Fruit fly (Drosophila melanogaster): ENCODE data around the gene Zcchc7.

Zcchc7 gene

DNA sequence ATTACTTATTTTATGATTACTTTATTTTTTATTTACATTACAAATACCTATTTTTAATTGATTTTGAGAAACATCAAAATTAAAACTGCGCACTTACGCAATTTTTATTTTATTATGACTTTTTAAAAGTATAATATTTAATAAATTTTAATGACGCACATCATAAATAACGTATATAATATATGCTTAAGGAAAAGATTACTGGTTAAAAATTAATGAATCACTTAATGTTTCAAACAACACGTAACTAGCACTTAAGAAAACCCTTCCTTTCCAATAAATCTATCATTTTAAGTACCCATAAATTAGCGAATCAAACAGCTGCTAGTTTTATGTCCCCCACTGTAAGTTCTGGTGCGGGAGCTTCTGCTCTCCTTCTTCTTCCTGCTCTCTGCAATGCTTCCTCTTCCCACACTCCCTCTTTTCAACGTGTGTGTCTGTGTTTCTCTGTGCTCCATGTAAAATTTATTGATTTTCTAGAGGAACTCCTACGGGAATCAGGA lies 38.3 kb upstream of the Zcchc7 start (continued):
- peak; percentile 76 for TF ChIP-seq CG7839 (tag; optimal IDR thresholded peaks at IDR 0.05)
- TF ChIP-seq inv (GFP tag; IDR thresholded peaks at IDR 0.05; ENCODE audit: partially characterized antibody) = no peak
- TF ChIP-seq CG11696 (GFP tag; IDR thresholded peaks at IDR 0.05) = peak; percentile 84
- TF ChIP-seq kni (GFP tag; optimal IDR thresholded peaks at IDR 0.05) = no peak
- TF ChIP-seq CG8359 (GFP tag; optimal IDR thresholded peaks at IDR 0.05; ENCODE audit: borderline replicate concordance) = peak; percentile 2
- TF ChIP-seq CG13296 (GFP tag; optimal IDR thresholded peaks at IDR 0.05) = peak; percentile 76
- peak; percentile 22; the same call in 1 of the 4 replicates for TF ChIP-seq Gug (GFP tag; IDR thresholded peaks at IDR 0.05)
- TF ChIP-seq CG18764 (GFP tag; optimal IDR thresholded peaks at IDR 0.05) = peak; percentile 43
- TF ChIP-seq CG2116 (GFP tag; optimal IDR thresholded peaks at IDR 0.05) = peak; percentile 27
- TF ChIP-seq eve (GFP tag; optimal IDR thresholded peaks at IDR 0.05) = peak in 1 of 2 experiments; percentile 79
- TF ChIP-seq CG18262 (tag; optimal IDR thresholded peaks at IDR 0.05) = peak; percentile 89
- TF ChIP-seq D19A (tag; optimal IDR thresholded peaks at IDR 0.05) = peak; percentile 52
- peak; percentile 78 for TF ChIP-seq CG17829 (tag; optimal IDR thresholded peaks at IDR 0.05)
- peak; percentile 88 for TF ChIP-seq Sox100B (GFP tag; optimal IDR thresholded peaks at IDR 0.05)
- TF ChIP-seq sisA (GFP tag; IDR thresholded peaks at IDR 0.05) = peak; percentile 28; the same call in 1 of the 2 replicates
- TF ChIP-seq Xbp1 (GFP tag; optimal IDR thresholded peaks at IDR 0.05) = peak; percentile 64
- TF ChIP-seq CG17568 (GFP tag; optimal IDR thresholded peaks at IDR 0.05) = peak; percentile 5
- TF ChIP-seq nerfin-1 (tag; optimal IDR thresholded peaks at IDR 0.05) = peak; percentile 36
- TF ChIP-seq az2 (GFP tag; optimal IDR thresholded peaks at IDR 0.05) = peak; percentile 61
- TF ChIP-seq sens (GFP tag) = peak; percentile 56
- TF ChIP-seq HHEX (GFP tag; optimal IDR thresholded peaks at IDR 0.05) = peak; percentile 67
- peak; percentile 37; the same call in 1 of the 3 replicates for TF ChIP-seq croc (GFP tag; conservative IDR thresholded peaks at IDR 0.05)
- TF ChIP-seq NC2β (GFP tag; optimal IDR thresholded peaks at IDR 0.05) = no peak
- peak; percentile 43 for TF ChIP-seq Nf-YB (GFP tag; optimal IDR thresholded peaks at IDR 0.05)
- TF ChIP-seq CG15479 (GFP tag; optimal IDR thresholded peaks at IDR 0.05) = no peak
- peak; percentile 54; the same call in 2 of the 3 replicates for TF ChIP-seq ci (GFP tag; IDR thresholded peaks at IDR 0.05)
- peak; percentile 81 for TF ChIP-seq CG18619 (GFP tag; optimal IDR thresholded peaks at IDR 0.05)
- peak; percentile 43 for TF ChIP-seq ap (GFP tag; IDR thresholded peaks at IDR 0.05)
- TF ChIP-seq Chrac-16 (GFP tag; optimal IDR thresholded peaks at IDR 0.05) = peak; percentile 36
- TF ChIP-seq CG10979 (tag; optimal IDR thresholded peaks at IDR 0.05) = peak; percentile 84
- TF ChIP-seq Atf6 (GFP tag; IDR thresholded peaks at IDR 0.05) = 0 out of 2 replicates have a peak, but pooled peaks have one; percentile 10
- TF ChIP-seq sna (GFP tag; IDR thresholded peaks at IDR 0.05; ENCODE audit: partially characterized antibody) = no peak
- TF ChIP-seq CG31441 (GFP tag; IDR thresholded peaks at IDR 0.05) = peak; percentile 85
- TF ChIP-seq Asciz (GFP tag; optimal IDR thresholded peaks at IDR 0.05) = peak; percentile 35
- peak; percentile 47 for TF ChIP-seq CG4424 (GFP tag; optimal IDR thresholded peaks at IDR 0.05)
- peak; percentile 78 for TF ChIP-seq CG10209 (GFP tag; optimal IDR thresholded peaks at IDR 0.05)
- TF ChIP-seq Vsx1 (GFP tag; optimal IDR thresholded peaks at IDR 0.05) = peak; percentile 42
- TF ChIP-seq Six4 (GFP tag; optimal IDR thresholded peaks at IDR 0.05) = peak; percentile 30
- TF ChIP-seq CG17385 (GFP tag; optimal IDR thresholded peaks at IDR 0.05) = peak; percentile 68
- TF ChIP-seq al (GFP tag; IDR thresholded peaks at IDR 0.05) = 0 out of 2 replicates have a peak, but pooled peaks have one; percentile 13
- TF ChIP-seq CG6254 (GFP tag; optimal IDR thresholded peaks at IDR 0.05) = peak; percentile 49
- TF ChIP-seq CG6683 (GFP tag; optimal IDR thresholded peaks at IDR 0.05) = peak; percentile 60
- TF ChIP-seq CG15011 (GFP tag; optimal IDR thresholded peaks at IDR 0.05) = peak; percentile 63
- no peak for TF ChIP-seq eyg (GFP tag; optimal IDR thresholded peaks at IDR 0.05)
- peak; percentile 39 for TF ChIP-seq CG30020 (tag; optimal IDR thresholded peaks at IDR 0.05)
- no peak for TF ChIP-seq pita (GFP tag; optimal IDR thresholded peaks at IDR 0.05)
- peak; percentile 67 for TF ChIP-seq cwo (GFP tag; optimal IDR thresholded peaks at IDR 0.05)
- TF ChIP-seq CG1233 (GFP tag; optimal IDR thresholded peaks at IDR 0.05) = peak; percentile 76
- peak; percentile 75 for TF ChIP-seq CG15269 (tag; optimal IDR thresholded peaks at IDR 0.05)

Measured in whole organism, embryonic.